Worm (Caenorhabditis elegans) whole organism, mixed stage, embryonic: Measurements from ENCODE around the gene F09B12.7.

ENCODE experiments used
- blmp-1 ChIP-seq: fragments of 150-350 bp; optimal IDR thresholded peaks from 2 replicates; lab custom pipeline; 2014; ENCODE audit warnings: missing biosample characterization, missing genetic modification characterization
- ceh-43 ChIP-seq: fragments of 200-800 bp; sonication (Bioruptor generic); optimal IDR thresholded peaks from 2 replicates; lab custom pipeline; 2018; ENCODE audit warnings: mild to moderate bottlenecking, missing genetic modification characterization, moderate library complexity, missing compliant biosample characterization
- elt-1 ChIP-seq: sonication (generic microtip); optimal IDR thresholded peaks from 2 replicates; lab custom pipeline; 2017; ENCODE audit warnings: missing genetic modification characterization, mild to moderate bottlenecking, missing compliant biosample characterization, antibody characterized with exemption, moderate library complexity, borderline replicate concordance; ENCODE audit not compliant: insufficient read depth
- elt-3 ChIP-seq: fragments of 150-350 bp; optimal IDR thresholded peaks from 2 replicates; lab custom pipeline; 2014; ENCODE audit warnings: missing biosample characterization, missing genetic modification characterization
- lin-13 ChIP-seq: fragments of 150-350 bp; optimal IDR thresholded peaks from 2 replicates; lab custom pipeline; 2014; ENCODE audit warnings: missing biosample characterization, missing genetic modification characterization
- lsy-2 ChIP-seq: fragments of 150-350 bp; optimal IDR thresholded peaks from 2 replicates; lab custom pipeline; 2014; ENCODE audit warnings: missing biosample characterization, missing genetic modification characterization
- mep-1 ChIP-seq: fragments of 150-350 bp; optimal IDR thresholded peaks from 2 replicates; lab custom pipeline; 2017; ENCODE audit warnings: missing biosample characterization, missing genetic modification reagents, missing genetic modification characterization, inconsistent platforms
- nhr-2 ChIP-seq: fragments of 150-350 bp; optimal IDR thresholded peaks from 2 replicates; lab custom pipeline; 2014; ENCODE audit warnings: missing biosample characterization, missing genetic modification characterization
- nhr-237 ChIP-seq: fragments of 150-350 bp; optimal IDR thresholded peaks from 2 replicates; lab custom pipeline; 2014; ENCODE audit warnings: missing biosample characterization, missing genetic modification characterization
- nhr-28 ChIP-seq: fragments of 150-350 bp; optimal IDR thresholded peaks from 2 replicates; lab custom pipeline; 2014; ENCODE audit warnings: missing biosample characterization, missing genetic modification characterization
- pha-4 ChIP-seq: fragments of 150-350 bp; optimal IDR thresholded peaks from 2 replicates; lab custom pipeline; 2018; ENCODE audit warnings: missing biosample characterization, missing genetic modification reagents, missing genetic modification characterization
- unc-39 ChIP-seq: fragments of 150-350 bp; optimal IDR thresholded peaks from 2 replicates; lab custom pipeline; 2014; ENCODE audit warnings: missing biosample characterization, missing genetic modification characterization

DNA sequence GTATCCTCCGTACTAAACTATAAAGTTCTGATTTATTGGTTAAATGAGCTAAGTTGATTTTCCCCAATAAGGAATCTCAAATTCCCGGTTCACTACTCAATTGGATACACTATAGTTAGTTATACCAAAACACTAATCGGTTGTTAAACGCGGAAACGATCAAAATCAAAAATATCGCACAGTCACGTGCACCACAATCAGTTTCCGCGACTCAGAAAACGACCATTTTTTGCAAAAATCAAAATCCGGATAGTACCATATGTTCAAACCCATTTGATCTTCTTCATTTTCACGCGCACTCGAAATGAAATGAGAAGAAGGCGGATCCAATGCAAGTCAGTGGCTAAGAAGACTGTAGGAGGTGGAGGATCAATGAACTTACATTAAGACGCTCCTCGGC lies 13.4 kb downstream of the F09B12.7 start:
- no peak for TF ChIP-seq nhr-28 (tag; lab: Kevin White, UChicago)
- TF ChIP-seq blmp-1 (tag; lab: Kevin White, UChicago): no peak
- no peak for TF ChIP-seq ceh-43 (GFP tag; lab: Kevin White, UChicago)
- no peak for TF ChIP-seq pha-4 (tag; lab: Kevin White, UChicago)
- TF ChIP-seq lin-13 (tag; lab: Kevin White, UChicago): no peak
- no peak for TF ChIP-seq elt-3 (tag; lab: Kevin White, UChicago)
- TF ChIP-seq lsy-2 (tag; lab: Kevin White, UChicago): no peak
- no peak for TF ChIP-seq elt-1
- no peak for TF ChIP-seq unc-39 (tag; lab: Kevin White, UChicago)
- no peak for TF ChIP-seq nhr-2 (tag; lab: Kevin White, UChicago)
- no peak for TF ChIP-seq nhr-237 (tag; lab: Kevin White, UChicago)
- no peak for TF ChIP-seq mep-1
